Worm (Caenorhabditis elegans) whole organism, L4 larva: ENCODE data around the gene Y48D7A.1.
A peak's percentile ranks its signal among the peaks of the same experiment; 100 is the strongest.

Experiments
- Y105C5A.15 ChIP-seq: fragments of 200-800 bp; sonication (Bioruptor generic); IDR thresholded peaks from 2 replicates; pipeline ENCODE4 v1.3.6; 2022; ENCODE audit warnings: missing genetic modification characterization, missing compliant biosample characterization
- ZK546.5 ChIP-seq, 2 experiments: sonication (generic microtip); optimal IDR thresholded peaks; 2 replicates each; lab custom pipeline; 2017; ENCODE audit warnings: missing biosample characterization in 2 of 2, missing genetic modification characterization in 2 of 2
- ama-1 ChIP-seq: fragments of 150-350 bp; optimal IDR thresholded peaks from 2 replicates; lab custom pipeline; 2014; ENCODE audit warnings: inconsistent platforms, mixed read lengths
- ceh-20 ChIP-seq: fragments of 200-800 bp; sonication (Bioruptor generic); IDR thresholded peaks from 2 replicates; pipeline ENCODE4 v1.3.6; 2022; ENCODE audit warnings: missing genetic modification reagents, missing genetic modification characterization, missing compliant biosample characterization
- ceh-28 ChIP-seq: fragments of 150-350 bp; optimal IDR thresholded peaks from 2 replicates; lab custom pipeline; 2014; ENCODE audit warnings: missing biosample characterization, missing genetic modification reagents, missing genetic modification characterization
- ceh-32 ChIP-seq: sonication (generic microtip); optimal IDR thresholded peaks from 2 replicates; lab custom pipeline; 2016; ENCODE audit warnings: mild to moderate bottlenecking, missing genetic modification characterization, missing compliant biosample characterization; ENCODE audit not compliant: poor library complexity
- ceh-82 ChIP-seq: sonication (generic microtip); optimal IDR thresholded peaks from 2 replicates; lab custom pipeline; 2017; ENCODE audit warnings: missing biosample characterization, missing genetic modification characterization
- ctbp-1 ChIP-seq: fragments of 200-800 bp; sonication (Bioruptor generic); IDR thresholded peaks from 2 replicates; pipeline ENCODE4 v1.3.6; 2022; ENCODE audit warnings: missing genetic modification reagents, missing genetic modification characterization, missing compliant biosample characterization
- daf-16 ChIP-seq, 3 experiments: sonication (generic microtip); optimal IDR thresholded peaks; 2 replicates each; lab custom pipeline; 2016 to 2017; ENCODE audit warnings: missing genetic modification characterization in 3 of 3, missing genetic modification reagents in 3 of 3, mild to moderate bottlenecking in 2 of 3, missing compliant biosample characterization in 2 of 3, missing biosample characterization in 1 of 3, moderate library complexity in 1 of 3
- dmd-6 ChIP-seq: fragments of 200-800 bp; sonication (Bioruptor generic); IDR thresholded peaks from 2 replicates; pipeline ENCODE4 v1.3.6; 2022; ENCODE audit warnings: missing genetic modification reagents, missing genetic modification characterization, missing compliant biosample characterization
- dmd-9 ChIP-seq: fragments of 200-800 bp; sonication (Bioruptor generic); IDR thresholded peaks from 2 replicates; pipeline ENCODE4 v1.3.6; 2022; ENCODE audit warnings: missing genetic modification reagents, missing genetic modification characterization, missing compliant biosample characterization
- dve-1 ChIP-seq: sonication (generic microtip); optimal IDR thresholded peaks from 2 replicates; lab custom pipeline; 2017; ENCODE audit warnings: antibody characterized with exemption, mild to moderate bottlenecking, missing genetic modification characterization, missing compliant biosample characterization; ENCODE audit not compliant: insufficient read depth
- egl-27 ChIP-seq: sonication (generic microtip); optimal IDR thresholded peaks from 3 replicates; lab custom pipeline; 2017; ENCODE audit warnings: missing biosample characterization, missing genetic modification reagents, missing genetic modification characterization
- fos-1 ChIP-seq: fragments of 150-350 bp; optimal IDR thresholded peaks from 2 replicates; lab custom pipeline; 2014; ENCODE audit warnings: missing biosample characterization, missing genetic modification characterization
- hif-1 ChIP-seq, 2 experiments: sonication (generic microtip); optimal IDR thresholded peaks; 2 replicates each; lab custom pipeline; 2016 to 2017; ENCODE audit warnings: missing compliant biosample characterization in 2 of 2, missing genetic modification characterization in 2 of 2, missing genetic modification reagents in 2 of 2, missing genotype in 2 of 2, mild to moderate bottlenecking in 1 of 2
- hlh-11 ChIP-seq: fragments of 200-800 bp; sonication (Bioruptor generic); optimal IDR thresholded peaks from 2 replicates; lab custom pipeline; 2018; ENCODE audit warnings: mild to moderate bottlenecking, missing genetic modification characterization, missing compliant biosample characterization
- hlh-30 ChIP-seq: sonication (generic microtip); optimal IDR thresholded peaks from 2 replicates; lab custom pipeline; 2017; ENCODE audit warnings: antibody characterized with exemption, mild to moderate bottlenecking, missing genetic modification characterization, missing compliant biosample characterization; ENCODE audit not compliant: insufficient read depth
- hmg-1.1 ChIP-seq: fragments of 200-800 bp; sonication (Bioruptor generic); IDR thresholded peaks from 2 replicates; pipeline ENCODE4 v1.3.6; 2022; ENCODE audit warnings: missing genetic modification reagents, missing genetic modification characterization, missing compliant biosample characterization
- lin-1 ChIP-seq: fragments of 200-800 bp; sonication (Bioruptor generic); IDR thresholded peaks from 2 replicates; pipeline ENCODE4 v1.3.6; 2022; ENCODE audit warnings: missing genetic modification reagents, missing genetic modification characterization, missing compliant biosample characterization
- lsy-2 ChIP-seq, 2 experiments: fragments of 150-350 bp in 1 of 2; sonication (generic microtip) in 1 of 2; optimal IDR thresholded peaks; 2 replicates each; lab custom pipeline; 2014 to 2017; ENCODE audit warnings: missing biosample characterization in 2 of 2, missing genetic modification characterization in 2 of 2
- madf-9 ChIP-seq: fragments of 200-800 bp; sonication (Bioruptor generic); conservative IDR thresholded peaks from 2 replicates; pipeline ENCODE4 v1.3.6; 2022; ENCODE audit warnings: missing genetic modification reagents, missing genetic modification characterization, missing compliant biosample characterization
- mdl-1 ChIP-seq, 2 experiments: fragments of 150-350 bp in 1 of 2; sonication (generic microtip) in 1 of 2; optimal IDR thresholded peaks; 2 replicates each; lab custom pipeline; 2014 to 2017; ENCODE audit warnings: missing biosample characterization in 2 of 2, missing genetic modification characterization in 2 of 2
- mep-1 ChIP-seq: fragments of 150-350 bp; sonication (generic microtip); optimal IDR thresholded peaks from 3 replicates; lab custom pipeline; 2014; ENCODE audit warnings: missing biosample characterization, missing genetic modification characterization
- nhr-10 ChIP-seq: fragments of 150-350 bp; optimal IDR thresholded peaks from 2 replicates; lab custom pipeline; 2014; ENCODE audit warnings: missing biosample characterization, missing genetic modification characterization
- nhr-102 ChIP-seq: sonication (generic microtip); optimal IDR thresholded peaks from 2 replicates; lab custom pipeline; 2016; ENCODE audit warnings: mild to moderate bottlenecking, missing genetic modification characterization, moderate library complexity, missing compliant biosample characterization
- nhr-111 ChIP-seq: fragments of 200-800 bp; sonication (Bioruptor generic); optimal IDR thresholded peaks from 2 replicates; lab custom pipeline; 2018; ENCODE audit warnings: mild to moderate bottlenecking, missing genetic modification characterization, missing compliant biosample characterization
- nhr-28 ChIP-seq: fragments of 150-350 bp; optimal IDR thresholded peaks from 2 replicates; lab custom pipeline; 2014; ENCODE audit warnings: missing biosample characterization, missing genetic modification characterization
- nhr-6 ChIP-seq: fragments of 150-350 bp; optimal IDR thresholded peaks from 2 replicates; lab custom pipeline; 2014; ENCODE audit warnings: missing biosample characterization, missing genetic modification characterization
- nhr-76 ChIP-seq: fragments of 150-350 bp; optimal IDR thresholded peaks from 2 replicates; lab custom pipeline; 2014; ENCODE audit warnings: missing biosample characterization, missing genetic modification characterization
- nhr-77 ChIP-seq: fragments of 150-350 bp; optimal IDR thresholded peaks from 2 replicates; lab custom pipeline; 2014; ENCODE audit warnings: missing biosample characterization, missing genetic modification characterization
- pha-4 ChIP-seq, 2 experiments: fragments of 150-350 bp in 1 of 2; fragments of 200-800 bp in 1 of 2; sonication (Bioruptor generic) in 1 of 2; IDR thresholded peaks in 1 of 2; optimal IDR thresholded peaks in 1 of 2; 2 replicates each; pipeline versions ENCODE4 v1.3.6 to Lab custom; 2014 to 2022; ENCODE audit warnings: missing genetic modification characterization in 2 of 2, missing genetic modification reagents in 2 of 2, missing biosample characterization in 1 of 2, missing compliant biosample characterization in 1 of 2
- php-3 ChIP-seq: fragments of 200-800 bp; sonication (Bioruptor generic); IDR thresholded peaks from 2 replicates; pipeline ENCODE4 v1.3.6; 2022; ENCODE audit warnings: missing genetic modification reagents, missing genetic modification characterization, missing compliant biosample characterization
- spr-1 ChIP-seq: sonication (generic microtip); optimal IDR thresholded peaks from 2 replicates; lab custom pipeline; 2016; ENCODE audit warnings: mild to moderate bottlenecking, missing genetic modification characterization, missing compliant biosample characterization
- tra-1 ChIP-seq: fragments of 200-800 bp; sonication (Bioruptor generic); IDR thresholded peaks from 2 replicates; pipeline ENCODE4 v1.3.6; 2022; ENCODE audit warnings: missing genetic modification reagents, missing genetic modification characterization, missing compliant biosample characterization
- vab-7 ChIP-seq: fragments of 200-800 bp; sonication (Bioruptor generic); IDR thresholded peaks from 2 replicates; pipeline ENCODE4 v1.3.6; 2022; ENCODE audit warnings: missing genetic modification reagents, missing genetic modification characterization, missing compliant biosample characterization
- zag-1 ChIP-seq: fragments of 150-350 bp; optimal IDR thresholded peaks from 2 replicates; lab custom pipeline; 2014; ENCODE audit warnings: missing biosample characterization, missing genetic modification characterization
- ztf-7 ChIP-seq: fragments of 150-350 bp; optimal IDR thresholded peaks from 2 replicates; lab custom pipeline; 2014; ENCODE audit warnings: missing biosample characterization, missing genetic modification characterization

Gene Y48D7A.1

DNA sequence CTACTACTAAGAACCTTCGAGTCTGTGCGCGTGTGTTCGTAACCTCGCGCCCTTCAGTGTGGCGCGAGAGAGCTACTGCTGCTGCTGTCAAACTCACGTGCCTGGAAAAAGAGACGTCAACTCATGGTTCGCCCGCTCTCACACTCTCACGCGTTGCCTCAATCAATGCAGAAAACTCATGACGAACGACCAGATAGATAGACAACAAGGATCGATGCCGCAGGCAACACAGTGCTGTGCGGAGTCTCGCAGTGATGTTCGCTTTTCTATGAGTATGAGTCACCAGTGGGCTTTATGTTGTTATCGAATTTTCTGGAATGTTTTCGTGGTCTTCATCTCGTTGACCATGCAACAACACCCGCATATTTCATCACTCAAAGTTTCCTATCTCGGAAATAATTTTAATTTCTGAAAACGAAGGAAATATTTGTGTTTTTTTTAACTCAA is 37.7 kb upstream of the Y48D7A.1 start (continued):
- TF ChIP-seq nhr-6 (tag; lab: Kevin White, UChicago) (peak; percentile 33), ceh-82 (tag; lab: Kevin White, UChicago) (no peak), dmd-9 (GFP tag; lab: Robert Waterston, UW) (no peak), nhr-10 (tag; lab: Kevin White, UChicago) (peak; percentile 90), spr-1 (tag; lab: Kevin White, UChicago) (peak; percentile 34), nhr-76 (no peak), nhr-111 (GFP tag; lab: Kevin White, UChicago) (no peak), egl-27 (tag; lab: Kevin White, UChicago) (no peak)

DNA sequence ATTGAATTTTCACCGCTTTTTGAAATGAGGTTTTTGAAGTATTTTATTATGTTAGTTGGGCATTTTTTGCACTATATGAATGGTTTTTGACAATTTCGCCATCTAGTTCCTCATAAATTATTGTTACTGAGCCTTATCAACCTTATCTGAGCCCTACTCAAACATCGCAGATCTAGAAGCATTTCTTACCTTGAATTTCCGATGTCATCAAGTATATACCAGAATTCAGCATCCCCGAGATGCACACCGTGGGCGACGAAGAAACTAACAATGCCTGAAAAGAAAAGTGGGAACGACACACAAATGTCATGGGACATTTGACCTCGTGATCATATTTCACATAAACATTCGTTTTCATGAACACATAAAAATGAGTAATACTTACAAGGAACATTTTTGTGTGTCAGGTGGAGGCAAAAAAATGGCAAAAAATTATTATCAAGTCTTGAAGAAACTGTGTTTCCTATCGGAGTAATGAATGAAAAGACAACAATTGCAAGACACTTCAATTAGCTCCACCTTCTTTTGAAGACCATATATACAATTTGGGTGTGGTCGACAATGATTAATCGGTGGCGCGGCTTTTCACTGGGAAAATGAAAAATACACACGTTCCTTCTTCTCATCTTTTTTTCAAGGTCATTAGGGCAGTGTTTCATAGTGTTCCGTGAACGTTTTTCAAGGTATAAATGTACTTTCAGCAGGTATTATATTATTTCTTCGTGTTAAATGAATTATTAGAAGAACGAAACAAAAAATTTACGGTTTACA is 36.8 kb upstream of the Y48D7A.1 start:
- TF ChIP-seq ceh-32 (tag; lab: Kevin White, UChicago) (no peak), ceh-28 (tag; lab: Kevin White, UChicago) (no peak), ceh-20 (GFP tag; lab: Robert Waterston, UW) (peak; percentile 30; the same call in 1 of the 2 replicates), tra-1 (peak; percentile 26; the same call in 1 of the 2 replicates), nhr-76 (no peak), mep-1 (tag; lab: Kevin White, UChicago) (peak; percentile 51), nhr-77 (peak; percentile 65), nhr-28 (tag; lab: Kevin White, UChicago) (peak; percentile 51), hif-1 (tag; optimal IDR thresholded peaks at IDR 0.05; lab: Kevin White, UChicago) (peak in 1 of 2 experiments; percentile 23), mdl-1 (tag; optimal IDR thresholded peaks at IDR 0.05; lab: Kevin White, UChicago) (peak in 1 of 2 experiments; percentile 2), dmd-6 (peak; percentile 57), zag-1 (tag; lab: Kevin White, UChicago) (no peak), php-3 (GFP tag; lab: Robert Waterston, UW) (peak; percentile 84), hmg-1.1 (GFP tag; lab: Robert Waterston, UW) (peak; percentile 36; the same call in 1 of the 2 replicates), ctbp-1 (GFP tag; lab: Robert Waterston, UW) (no peak), dve-1 (tag; lab: Kevin White, UChicago) (peak; percentile 55), fos-1 (tag; lab: Kevin White, UChicago) (no peak), lsy-2 (tag; optimal IDR thresholded peaks at IDR 0.05; lab: Kevin White, UChicago) (peak in 1 of 2 experiments; percentile 39), madf-9 (GFP tag; lab: Robert Waterston, UW) (0 out of 2 replicates have a peak, but pooled peaks have one; percentile 2), nhr-102 (tag; lab: Kevin White, UChicago) (no peak), pha-4 (GFP tag; IDR thresholded peaks at IDR 0.05; lab: Robert Waterston, UW) (no peak), pha-4 (tag; optimal IDR thresholded peaks at IDR 0.05; lab: Kevin White, UChicago) (peak; percentile 4), lin-1 (GFP tag; lab: Robert Waterston, UW) (no peak), hlh-30 (tag; lab: Kevin White, UChicago) (peak; percentile 96), daf-16 (GFP tag; optimal IDR thresholded peaks at IDR 0.05; lab: Kevin White, UChicago) (no peak), daf-16 (tag; optimal IDR thresholded peaks at IDR 0.05; lab: Kevin White, UChicago) (peak; percentile 70), hlh-11 (tag; lab: Kevin White, UChicago) (peak; percentile 73), ceh-82 (tag; lab: Kevin White, UChicago) (no peak)

DNA sequence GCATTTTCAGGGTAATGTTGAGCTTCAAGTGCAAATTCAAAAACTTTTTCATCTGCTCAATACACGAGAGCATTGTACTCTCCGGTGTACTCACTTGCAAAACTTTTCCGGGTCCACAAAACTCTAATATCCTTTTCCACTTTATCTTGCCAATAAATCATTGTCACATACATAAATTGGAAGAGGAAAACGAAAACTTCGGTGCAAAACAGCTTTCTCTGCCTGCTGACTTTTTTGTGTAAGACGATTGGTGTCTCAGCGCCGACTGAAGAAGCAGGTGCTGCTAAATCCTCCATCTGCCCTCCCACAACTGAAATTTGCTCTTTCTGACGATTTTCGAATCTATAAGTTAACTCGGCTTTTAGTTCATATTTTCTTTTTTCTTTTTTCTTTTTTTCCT is 33.9 kb upstream of the Y48D7A.1 start:
- no peak for TF ChIP-seq vab-7 (GFP tag; lab: Robert Waterston, UW)
- TF ChIP-seq Y105C5A.15 (GFP tag; lab: Robert Waterston, UW): no peak
- no peak for TF ChIP-seq nhr-28 (tag; lab: Kevin White, UChicago)
- TF ChIP-seq tra-1: no peak
- TF ChIP-seq dmd-6: no peak
- no peak for TF ChIP-seq nhr-111 (GFP tag; lab: Kevin White, UChicago)
- TF ChIP-seq spr-1 (tag; lab: Kevin White, UChicago): no peak
- TF ChIP-seq ceh-82 (tag; lab: Kevin White, UChicago): no peak
- TF ChIP-seq hlh-30 (tag; lab: Kevin White, UChicago): no peak
- no peak for TF ChIP-seq lin-1 (GFP tag; lab: Robert Waterston, UW)
- no peak for TF ChIP-seq ZK546.5 (tag; optimal IDR thresholded peaks at IDR 0.05; lab: Kevin White, UChicago)
- TF ChIP-seq ztf-7: no peak
- TF ChIP-seq ama-1: no peak
